Fruit fly (Drosophila melanogaster) whole organism, pupa: Measurements from ENCODE around the gene CG13970.

Source experiments
- CG17806 ChIP-seq: fragments of 200-800 bp; sonication (Bioruptor generic); optimal IDR thresholded peaks from 2 replicates; lab custom pipeline; 2018; ENCODE audit warnings: missing biosample characterization, mild to moderate bottlenecking, missing genetic modification characterization, moderate library complexity
- CG8301 ChIP-seq: fragments of 200-800 bp; sonication (Bioruptor generic); optimal IDR thresholded peaks from 2 replicates; lab custom pipeline; 2018; ENCODE audit warnings: missing biosample characterization, mild to moderate bottlenecking, missing genetic modification characterization
- D1 ChIP-seq: fragments of 200-800 bp; sonication (Bioruptor generic); optimal IDR thresholded peaks from 2 replicates; lab custom pipeline; 2018; ENCODE audit warnings: missing biosample characterization, mild to moderate bottlenecking, missing genetic modification characterization, moderate library complexity
- Ets98B ChIP-seq: fragments of 200-800 bp; sonication (Bioruptor generic); IDR thresholded peaks from 2 replicates; pipeline ENCODE4 v1.3.6; 2022; ENCODE audit warnings: missing biosample characterization, missing genetic modification characterization

DNA sequence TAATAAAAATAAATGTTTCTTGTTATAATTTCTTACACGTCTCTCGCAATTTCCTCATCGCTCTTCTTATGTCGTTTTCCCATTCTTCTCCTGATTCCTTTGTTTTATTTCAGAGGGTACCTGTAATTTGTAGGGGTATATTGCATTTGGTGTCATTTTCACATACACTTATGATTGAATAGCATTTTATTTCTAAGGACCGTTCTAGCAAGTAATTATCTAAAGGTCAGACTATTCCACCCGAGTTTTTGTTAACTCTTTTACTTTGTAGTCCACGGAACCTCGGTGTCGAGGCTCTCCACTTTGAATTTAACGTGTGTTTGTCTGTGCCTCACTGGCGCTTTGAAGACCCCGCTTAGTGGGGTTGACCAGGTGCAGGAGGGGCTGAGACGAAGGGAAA is 42.3 kb upstream of the CG13970 start:
- peak; percentile 5 for TF ChIP-seq CG8301
- TF ChIP-seq Ets98B (GFP tag; lab: Robert Waterston, UW): no peak
- peak; percentile 49 for TF ChIP-seq CG17806 (tag; lab: Kevin White, UChicago)
- no peak for TF ChIP-seq D1 (tag; lab: Kevin White, UChicago)
